Worm (Caenorhabditis elegans) whole organism, L3 larva: ENCODE results near the gene W03C9.5.
A peak's percentile ranks its signal among the peaks of the same experiment; 100 is the strongest.

Source experiments
- R02D3.7 ChIP-seq: fragments of 150-350 bp; optimal IDR thresholded peaks from 2 replicates; lab custom pipeline; 2014; ENCODE audit warnings: missing biosample characterization, missing genetic modification characterization
- ZK546.5 ChIP-seq: sonication (generic microtip); optimal IDR thresholded peaks from 2 replicates; lab custom pipeline; 2017; ENCODE audit warnings: missing biosample characterization, missing genetic modification characterization
- aly-2 ChIP-seq: fragments of 150-350 bp; optimal IDR thresholded peaks from 2 replicates; lab custom pipeline; 2014; ENCODE audit warnings: missing biosample characterization, missing genetic modification characterization
- ceh-16 ChIP-seq: sonication (generic microtip); optimal IDR thresholded peaks from 2 replicates; lab custom pipeline; 2017; ENCODE audit warnings: missing biosample characterization, missing genetic modification characterization
- ceh-28 ChIP-seq: fragments of 150-350 bp; optimal IDR thresholded peaks from 2 replicates; lab custom pipeline; 2014; ENCODE audit warnings: missing biosample characterization, missing genetic modification reagents, missing genetic modification characterization
- ceh-82 ChIP-seq: fragments of 150-350 bp; optimal IDR thresholded peaks from 2 replicates; lab custom pipeline; 2014; ENCODE audit warnings: missing biosample characterization, missing genetic modification characterization
- daf-12 ChIP-seq: fragments of 150-350 bp; optimal IDR thresholded peaks from 2 replicates; lab custom pipeline; 2014; ENCODE audit warnings: missing biosample characterization, missing genetic modification reagents, missing genetic modification characterization
- egl-5 ChIP-seq: fragments of 150-350 bp; optimal IDR thresholded peaks from 2 replicates; lab custom pipeline; 2017; ENCODE audit warnings: missing biosample characterization, missing genetic modification reagents, missing genetic modification characterization, inconsistent platforms
- elt-1 ChIP-seq: fragments of 150-350 bp; optimal IDR thresholded peaks from 2 replicates; lab custom pipeline; 2014; ENCODE audit warnings: missing biosample characterization, missing genetic modification characterization
- elt-2 ChIP-seq: sonication (generic microtip); optimal IDR thresholded peaks from 2 replicates; lab custom pipeline; 2016; ENCODE audit warnings: missing genetic modification reagents, mild to moderate bottlenecking, missing genetic modification characterization, missing compliant biosample characterization
- elt-3 ChIP-seq, 3 experiments: fragments of 150-350 bp in 1 of 3; sonication (generic microtip) in 2 of 3; optimal IDR thresholded peaks; 2 replicates in 2 of 3; 4 replicates in 1 of 3; lab custom pipeline; 2014 to 2017; ENCODE audit warnings: missing biosample characterization in 3 of 3, missing genetic modification characterization in 3 of 3
- eor-1 ChIP-seq, 2 experiments: fragments of 150-350 bp; optimal IDR thresholded peaks; 2 replicates each; lab custom pipeline; 2014 to 2018; ENCODE audit warnings: missing biosample characterization in 2 of 2, missing genetic modification characterization in 2 of 2
- fkh-10 ChIP-seq: sonication (generic microtip); optimal IDR thresholded peaks from 2 replicates; lab custom pipeline; 2017; ENCODE audit warnings: missing biosample characterization, missing genetic modification reagents, missing genetic modification characterization
- fos-1 ChIP-seq: fragments of 150-350 bp; optimal IDR thresholded peaks from 2 replicates; lab custom pipeline; 2014; ENCODE audit warnings: missing biosample characterization, missing genetic modification characterization
- hmg-11 ChIP-seq: sonication (generic microtip); optimal IDR thresholded peaks from 2 replicates; lab custom pipeline; 2016; ENCODE audit warnings: missing genetic modification characterization, missing compliant biosample characterization
- jun-1 ChIP-seq: fragments of 150-350 bp; optimal IDR thresholded peaks from 2 replicates; lab custom pipeline; 2014; ENCODE audit warnings: missing biosample characterization, missing genetic modification reagents, missing genetic modification characterization
- lin-39 ChIP-seq: fragments of 150-350 bp; optimal IDR thresholded peaks from 2 replicates; lab custom pipeline; 2018; ENCODE audit warnings: missing biosample characterization, missing genetic modification reagents, missing genetic modification characterization
- lsy-12 ChIP-seq: sonication (generic microtip); optimal IDR thresholded peaks from 2 replicates; lab custom pipeline; 2016; ENCODE audit warnings: mild to moderate bottlenecking, missing genetic modification characterization, missing compliant biosample characterization
- mml-1 ChIP-seq: fragments of 150-350 bp; sonication (generic microtip); optimal IDR thresholded peaks from 3 replicates; lab custom pipeline; 2014; ENCODE audit warnings: missing biosample characterization, missing genetic modification characterization
- nhr-11 ChIP-seq: fragments of 150-350 bp; optimal IDR thresholded peaks from 2 replicates; lab custom pipeline; 2014; ENCODE audit warnings: missing biosample characterization, missing genetic modification characterization
- nhr-23 ChIP-seq: fragments of 150-350 bp; optimal IDR thresholded peaks from 2 replicates; lab custom pipeline; 2014; ENCODE audit warnings: missing biosample characterization, missing genetic modification reagents, missing genetic modification characterization
- nhr-237 ChIP-seq: fragments of 150-350 bp; optimal IDR thresholded peaks from 2 replicates; lab custom pipeline; 2014; ENCODE audit warnings: missing biosample characterization, missing genetic modification characterization
- nhr-25 ChIP-seq: sonication (generic microtip); optimal IDR thresholded peaks from 2 replicates; lab custom pipeline; 2017; ENCODE audit warnings: missing biosample characterization, missing genetic modification characterization
- nhr-28 ChIP-seq: fragments of 150-350 bp; optimal IDR thresholded peaks from 2 replicates; lab custom pipeline; 2014; ENCODE audit warnings: missing biosample characterization, missing genetic modification characterization
- nhr-67 ChIP-seq: fragments of 150-350 bp; optimal IDR thresholded peaks from 2 replicates; lab custom pipeline; 2014; ENCODE audit warnings: missing biosample characterization, missing genetic modification characterization
- nhr-76 ChIP-seq: fragments of 150-350 bp; sonication (generic microtip); optimal IDR thresholded peaks from 5 replicates; lab custom pipeline; 2014; ENCODE audit warnings: missing biosample characterization, missing genetic modification characterization
- nhr-77 ChIP-seq: fragments of 150-350 bp; optimal IDR thresholded peaks from 2 replicates; lab custom pipeline; 2014; ENCODE audit warnings: missing biosample characterization, missing genetic modification characterization
- pha-4 ChIP-seq: fragments of 150-350 bp; optimal IDR thresholded peaks from 2 replicates; lab custom pipeline; 2014; ENCODE audit warnings: missing biosample characterization, missing genetic modification reagents, missing genetic modification characterization
- pqm-1 ChIP-seq: fragments of 150-350 bp; optimal IDR thresholded peaks from 2 replicates; lab custom pipeline; 2017; ENCODE audit warnings: missing biosample characterization, missing genetic modification characterization, inconsistent platforms
- sea-2 ChIP-seq: fragments of 150-350 bp; sonication (generic microtip); optimal IDR thresholded peaks from 4 replicates; lab custom pipeline; 2014; ENCODE audit warnings: missing biosample characterization, missing genetic modification reagents, missing genetic modification characterization
- skn-1 ChIP-seq: fragments of 150-350 bp; optimal IDR thresholded peaks from 2 replicates; lab custom pipeline; 2014; ENCODE audit warnings: missing biosample characterization, missing genetic modification characterization
- unc-39 ChIP-seq: sonication (generic microtip); optimal IDR thresholded peaks from 4 replicates; lab custom pipeline; 2017; ENCODE audit warnings: missing biosample characterization, missing genetic modification characterization
- unc-62 ChIP-seq: fragments of 150-350 bp; sonication (generic microtip); optimal IDR thresholded peaks from 4 replicates; lab custom pipeline; 2014; ENCODE audit warnings: missing biosample characterization, missing genetic modification reagents, missing genetic modification characterization
- ztf-4 ChIP-seq: fragments of 150-350 bp; optimal IDR thresholded peaks from 2 replicates; lab custom pipeline; 2014; ENCODE audit warnings: missing biosample characterization, missing genetic modification characterization

The W03C9.5 gene

DNA sequence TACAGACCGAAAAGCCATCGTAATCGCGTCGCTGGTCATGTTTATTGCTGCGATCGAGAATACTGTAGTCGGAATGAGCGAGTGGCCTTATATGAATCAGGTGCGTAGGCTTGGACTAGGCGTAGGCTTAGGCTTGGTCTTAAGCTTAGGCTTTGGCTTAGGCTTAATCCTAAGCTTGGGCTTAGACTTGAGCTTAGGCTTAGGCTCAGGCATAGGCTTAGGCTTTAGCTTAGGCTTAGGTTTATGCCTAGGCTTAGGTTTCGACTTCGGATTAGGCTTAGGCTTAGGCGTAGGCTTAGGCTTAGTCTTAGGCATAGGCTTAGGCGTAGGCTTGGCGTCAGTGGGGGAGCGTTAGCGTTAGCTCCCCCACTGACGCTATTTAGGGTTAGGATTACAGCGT lies 12.5 kb downstream of the W03C9.5 start:
- TF ChIP-seq ztf-4 (tag; lab: Kevin White, UChicago) = no peak
- no peak for TF ChIP-seq nhr-237 (tag; lab: Kevin White, UChicago)
- no peak for TF ChIP-seq jun-1
- TF ChIP-seq ceh-28 (tag; lab: Kevin White, UChicago) = no peak
- no peak for TF ChIP-seq nhr-23 (tag; lab: Kevin White, UChicago)
- TF ChIP-seq hmg-11 (tag; lab: Kevin White, UChicago) = no peak
- TF ChIP-seq nhr-76 (tag; lab: Kevin White, UChicago) = no peak
- TF ChIP-seq unc-39 = no peak
- no peak for TF ChIP-seq lin-39 (tag; lab: Kevin White, UChicago)
- no peak for TF ChIP-seq ceh-82 (tag; lab: Kevin White, UChicago)
- no peak for TF ChIP-seq unc-62
- TF ChIP-seq skn-1 = no peak
- no peak for TF ChIP-seq egl-5 (tag; lab: Kevin White, UChicago)
- TF ChIP-seq, all 47 proteins: peak for 0

DNA sequence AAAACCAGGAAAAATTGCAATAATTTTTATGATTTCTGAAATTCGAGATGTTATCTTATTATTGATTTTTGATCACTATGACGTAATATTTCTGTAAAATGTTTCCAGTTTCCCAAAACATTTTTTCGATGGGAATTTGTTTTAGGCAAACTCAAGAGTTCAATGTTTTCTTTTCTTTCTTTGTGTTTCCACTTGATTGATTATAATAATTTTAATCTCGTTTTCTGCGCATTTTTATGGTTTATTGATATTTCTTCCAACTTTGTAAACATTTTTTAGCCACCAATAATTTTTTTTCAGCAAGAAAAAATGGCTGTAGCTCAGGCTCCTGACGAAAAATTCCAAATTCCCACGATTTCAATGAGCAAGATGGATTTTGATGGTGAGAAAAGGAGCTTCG lies 13.1 kb downstream of the W03C9.5 start, which contains the start of gene W03C9.6:
TSS of gene W03C9.6 (plus strand) at position 301 of the 400 bp plus-strand sequence.
- no peak for TF ChIP-seq nhr-25 (tag; lab: Kevin White, UChicago)
- no peak for TF ChIP-seq nhr-11
- no peak for TF ChIP-seq pqm-1 (tag; lab: Kevin White, UChicago)
- TF ChIP-seq ZK546.5 (tag; lab: Kevin White, UChicago) = no peak
- no peak for TF ChIP-seq elt-3 (tag; optimal IDR thresholded peaks at IDR 0.05; lab: Kevin White, UChicago)
- no peak for TF ChIP-seq fos-1
- TF ChIP-seq ceh-16 = no peak
- TF ChIP-seq ztf-4 (tag; lab: Kevin White, UChicago) = no peak
- no peak for TF ChIP-seq elt-1
- no peak for TF ChIP-seq nhr-28 (tag; lab: Kevin White, UChicago)
- TF ChIP-seq daf-12 (tag; lab: Kevin White, UChicago) = no peak
- TF ChIP-seq nhr-67 (tag; lab: Kevin White, UChicago) = no peak
- no peak for TF ChIP-seq aly-2 (tag; lab: Kevin White, UChicago)
- no peak for TF ChIP-seq R02D3.7
- no peak for TF ChIP-seq ceh-82 (tag; lab: Kevin White, UChicago)
- TF ChIP-seq mml-1 (tag; lab: Kevin White, UChicago) = no peak
- no peak for TF ChIP-seq skn-1

DNA sequence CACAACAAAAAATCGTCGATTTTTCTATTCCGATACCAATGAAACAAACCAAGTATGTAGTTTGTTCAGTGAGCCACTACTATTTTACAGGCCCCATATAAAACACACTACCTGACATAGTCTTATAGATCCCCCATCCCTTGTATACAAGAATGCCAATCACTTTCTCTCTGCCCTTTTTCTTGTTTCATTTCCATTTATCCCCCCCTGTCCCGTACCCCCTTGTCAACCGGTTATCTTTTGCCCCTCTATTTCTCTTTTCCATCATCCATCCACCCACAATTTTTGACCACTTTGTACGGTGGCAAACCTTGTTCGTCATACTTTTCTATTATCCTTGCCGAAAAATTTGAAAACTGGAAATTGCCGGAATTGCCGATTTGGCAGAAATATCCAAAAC lies 14.4 kb downstream of the W03C9.5 start:
- TF ChIP-seq sea-2 (GFP tag; lab: Kevin White, UChicago) = no peak
- no peak for TF ChIP-seq unc-62
- no peak for TF ChIP-seq eor-1 (tag; optimal IDR thresholded peaks at IDR 0.05; lab: Kevin White, UChicago)
- TF ChIP-seq nhr-76 (tag; lab: Kevin White, UChicago) = no peak
- TF ChIP-seq nhr-77 (tag; lab: Kevin White, UChicago) = no peak
- TF ChIP-seq pha-4 (tag; lab: Kevin White, UChicago) = no peak
- no peak for TF ChIP-seq R02D3.7
- TF ChIP-seq elt-3 (tag; optimal IDR thresholded peaks at IDR 0.05; lab: Kevin White, UChicago) = no peak
- no peak for TF ChIP-seq daf-12 (tag; lab: Kevin White, UChicago)

DNA sequence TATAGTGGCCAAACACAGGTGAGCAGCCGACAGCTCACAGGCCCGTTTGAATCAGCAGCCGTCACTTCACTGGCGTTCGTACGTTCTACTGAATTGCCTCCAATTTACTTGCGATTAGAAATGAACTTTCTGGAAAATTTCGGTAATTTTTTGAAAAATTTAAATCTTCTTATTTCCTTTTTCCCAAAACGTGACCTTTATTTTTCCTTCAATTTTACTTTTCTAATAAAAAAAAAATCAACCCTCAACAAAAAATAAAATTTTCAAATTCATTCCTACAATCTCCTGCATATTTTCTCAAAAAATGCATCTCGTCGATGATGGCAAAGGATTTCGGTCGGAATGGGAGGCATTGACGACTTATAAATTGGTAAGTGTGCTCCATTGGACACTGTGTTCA lies 18.9 kb downstream of the W03C9.5 start, which contains the start of gene W03C9.8:
TSS of gene W03C9.8 (plus strand) at position 301 of the 400 bp plus-strand sequence.
- TF ChIP-seq jun-1 = no peak
- TF ChIP-seq ztf-4 (tag; lab: Kevin White, UChicago) = no peak
- no peak for TF ChIP-seq fkh-10
- no peak for TF ChIP-seq lsy-12

DNA sequence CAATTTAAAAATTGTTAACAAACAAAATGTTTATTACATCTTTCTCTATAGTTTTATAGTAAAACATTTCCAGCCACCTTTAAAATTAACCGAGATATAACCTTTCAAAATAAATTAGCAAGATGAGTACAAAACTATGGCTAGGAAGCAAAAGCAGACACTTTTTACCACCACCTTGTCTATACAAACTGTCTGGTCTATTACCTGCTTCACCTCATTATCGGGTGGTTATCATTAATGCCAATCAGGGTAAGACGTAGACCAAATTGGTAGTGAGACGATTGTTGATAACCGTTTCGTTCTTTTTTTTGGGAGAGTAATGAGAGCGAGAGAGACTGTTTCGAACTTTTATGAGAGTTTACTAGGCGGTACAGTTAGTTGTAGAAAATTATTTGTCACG lies 31.0 kb downstream of the W03C9.5 start:
- TF ChIP-seq eor-1 (tag; optimal IDR thresholded peaks at IDR 0.05; lab: Kevin White, UChicago) (no peak), elt-2 (peak; percentile 24)

DNA sequence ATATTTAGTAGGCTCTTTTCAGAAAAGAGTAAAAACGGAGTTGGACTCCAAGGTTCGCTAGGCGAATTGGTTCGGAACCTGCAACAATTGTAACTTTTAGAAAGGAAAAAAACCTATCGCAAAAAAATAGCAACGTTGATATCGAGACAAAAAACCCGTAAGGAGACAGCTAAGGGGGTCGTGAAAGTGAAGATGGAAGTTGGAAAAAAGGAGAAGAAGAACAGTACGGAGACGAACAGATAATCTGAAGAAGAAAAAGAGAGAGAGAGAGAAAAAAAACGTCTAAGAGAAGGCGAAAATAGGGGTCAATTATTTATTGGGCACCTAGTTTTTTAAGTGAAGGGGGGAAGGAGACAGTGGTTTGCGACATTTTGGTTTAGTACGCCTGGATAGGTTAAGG lies 32.1 kb downstream of the W03C9.5 start, which contains the start of gene lin-29:
TSS of gene lin-29 (minus strand) at position 78 of the 400 bp plus-strand sequence.
- TF ChIP-seq mml-1 (tag; lab: Kevin White, UChicago) = no peak
- TF ChIP-seq nhr-76 (tag; lab: Kevin White, UChicago) = no peak
